Fruit fly (Drosophila melanogaster) whole organism, embryonic: ENCODE measurements around the gene Mipp2.

ENCODE experiments used
- Abd-B ChIP-seq: fragments of 200-800 bp; sonication (Bioruptor generic); optimal IDR thresholded peaks from 2 replicates; lab custom pipeline; 2018; ENCODE audit warnings: missing biosample characterization, mild to moderate bottlenecking, missing genetic modification characterization, moderate library complexity
- Asciz ChIP-seq: fragments of 200-800 bp; sonication (Bioruptor generic); optimal IDR thresholded peaks from 2 replicates; lab custom pipeline; 2017; ENCODE audit warnings: missing biosample characterization, mild to moderate bottlenecking, missing genetic modification characterization, missing genetic modification reagents
- CG10267 ChIP-seq: fragments of 200-800 bp; sonication (Bioruptor generic); optimal IDR thresholded peaks from 2 replicates; lab custom pipeline; 2018; ENCODE audit warnings: missing biosample characterization, mild to moderate bottlenecking, missing genetic modification characterization, moderate library complexity
- CG11398 ChIP-seq: fragments of 200-800 bp; sonication (Bioruptor generic); optimal IDR thresholded peaks from 2 replicates; lab custom pipeline; 2016; ENCODE audit warnings: missing biosample characterization, missing genetic modification characterization
- CG11504 ChIP-seq: fragments of 200-800 bp; sonication (Bioruptor generic); optimal IDR thresholded peaks from 3 replicates; lab custom pipeline; 2019; ENCODE audit warnings: missing biosample characterization, mild to moderate bottlenecking, missing genetic modification characterization, moderate library complexity
- CG12299 ChIP-seq: fragments of 200-800 bp; sonication (Bioruptor generic); optimal IDR thresholded peaks from 2 replicates; lab custom pipeline; 2018; ENCODE audit warnings: missing biosample characterization, mild to moderate bottlenecking, missing genetic modification characterization
- CG12769 ChIP-seq: fragments of 200-800 bp; sonication (Bioruptor generic); optimal IDR thresholded peaks from 2 replicates; lab custom pipeline; 2019; ENCODE audit warnings: missing biosample characterization, mild to moderate bottlenecking, missing genetic modification characterization, moderate library complexity
- CG13424 ChIP-seq: fragments of 200-800 bp; sonication (Bioruptor generic); optimal IDR thresholded peaks from 2 replicates; lab custom pipeline; 2019; ENCODE audit warnings: missing biosample characterization, mild to moderate bottlenecking, missing genetic modification characterization, moderate library complexity
- CG15269 ChIP-seq: fragments of 200-800 bp; sonication (Bioruptor generic); optimal IDR thresholded peaks from 2 replicates; lab custom pipeline; 2018; ENCODE audit warnings: missing biosample characterization, mild to moderate bottlenecking, missing genetic modification characterization, moderate library complexity
- CG17385 ChIP-seq: fragments of 200-800 bp; sonication (Bioruptor generic); optimal IDR thresholded peaks from 3 replicates; lab custom pipeline; 2018; ENCODE audit warnings: missing biosample characterization, mild to moderate bottlenecking, missing genetic modification characterization
- CG1832 ChIP-seq: fragments of 200-800 bp; sonication (Bioruptor generic); optimal IDR thresholded peaks from 2 replicates; lab custom pipeline; 2017; ENCODE audit warnings: missing biosample characterization, mild to moderate bottlenecking, missing genetic modification characterization, inconsistent platforms
- CG2120 ChIP-seq: fragments of 200-800 bp; sonication (Bioruptor generic); optimal IDR thresholded peaks from 3 replicates; lab custom pipeline; 2016; ENCODE audit warnings: missing biosample characterization, missing genetic modification characterization
- CG33557 ChIP-seq: fragments of 200-800 bp; sonication (Bioruptor generic); optimal IDR thresholded peaks from 2 replicates; lab custom pipeline; 2019; ENCODE audit warnings: missing biosample characterization, mild to moderate bottlenecking, missing genetic modification characterization, moderate library complexity
- CG43689 ChIP-seq: fragments of 200-800 bp; sonication (Bioruptor generic); IDR thresholded peaks from 2 replicates; pipeline ENCODE4 v1.3.6; 2022; ENCODE audit warnings: missing biosample characterization, missing genetic modification characterization
- CG4617 ChIP-seq: fragments of 200-800 bp; sonication (Bioruptor generic); optimal IDR thresholded peaks from 3 replicates; lab custom pipeline; 2016; ENCODE audit warnings: missing biosample characterization, missing genetic modification characterization, borderline replicate concordance
- CG6791 ChIP-seq: fragments of 200-800 bp; sonication (Bioruptor generic); IDR thresholded peaks from 3 replicates; pipeline ENCODE4 v1.3.6; 2022; ENCODE audit warnings: missing biosample characterization, missing genetic modification characterization; ENCODE audit not compliant: partially characterized antibody
- CG7745 ChIP-seq: fragments of 200-800 bp; sonication (Bioruptor generic); optimal IDR thresholded peaks from 2 replicates; lab custom pipeline; 2018; ENCODE audit warnings: missing biosample characterization, mild to moderate bottlenecking, missing genetic modification characterization, moderate library complexity
- CrebB ChIP-seq: fragments of 200-800 bp; sonication (Bioruptor generic); optimal IDR thresholded peaks from 3 replicates; lab custom pipeline; 2018; ENCODE audit warnings: missing biosample characterization, mild to moderate bottlenecking, missing genetic modification characterization
- Dref ChIP-seq: fragments of 200-800 bp; sonication (Bioruptor generic); IDR thresholded peaks from 2 replicates; pipeline ENCODE4 v1.3.6; 2022; ENCODE audit warnings: missing biosample characterization, missing genetic modification characterization
- HHEX ChIP-seq: fragments of 200-800 bp; sonication (Bioruptor generic); optimal IDR thresholded peaks from 3 replicates; lab custom pipeline; 2017; ENCODE audit warnings: missing biosample characterization, mild to moderate bottlenecking, missing genetic modification characterization, missing genetic modification reagents
- HLH3B ChIP-seq: fragments of 200-800 bp; sonication (Bioruptor generic); IDR thresholded peaks from 2 replicates; pipeline ENCODE4 v1.3.6; 2022; ENCODE audit warnings: missing biosample characterization, missing genetic modification characterization
- Hr3 ChIP-seq: fragments of 200-800 bp; sonication (Bioruptor generic); optimal IDR thresholded peaks from 3 replicates; lab custom pipeline; 2016; ENCODE audit warnings: missing biosample characterization, missing genetic modification characterization
- Hr51 ChIP-seq, 2 experiments: fragments of 200-800 bp; sonication (Bioruptor generic); optimal IDR thresholded peaks; 2 replicates in 1 of 2; 3 replicates in 1 of 2; lab custom pipeline; 2016 to 2018; ENCODE audit warnings: missing biosample characterization in 2 of 2, missing genetic modification characterization in 2 of 2, mild to moderate bottlenecking in 1 of 2, moderate library complexity in 1 of 2
- Hsf ChIP-seq: fragments of 200-800 bp; sonication (Bioruptor generic); optimal IDR thresholded peaks from 3 replicates; lab custom pipeline; 2016; ENCODE audit warnings: missing biosample characterization, missing genetic modification characterization
- MBD-R2 ChIP-seq: fragments of 200-800 bp; sonication (Bioruptor generic); IDR thresholded peaks from 2 replicates; pipeline ENCODE4 v1.3.6; 2022; ENCODE audit warnings: missing biosample characterization, missing genetic modification characterization
- Nf-YB ChIP-seq: fragments of 200-800 bp; sonication (Bioruptor generic); optimal IDR thresholded peaks from 3 replicates; lab custom pipeline; 2019; ENCODE audit warnings: missing biosample characterization, mild to moderate bottlenecking, missing genetic modification characterization, moderate library complexity
- Oli ChIP-seq: fragments of 200-800 bp; sonication (Bioruptor generic); optimal IDR thresholded peaks from 2 replicates; lab custom pipeline; 2018; ENCODE audit warnings: missing biosample characterization, mild to moderate bottlenecking, missing genetic modification characterization, moderate library complexity
- Ptx1 ChIP-seq: fragments of 200-800 bp; sonication (Bioruptor generic); IDR thresholded peaks from 2 replicates; pipeline ENCODE4 v1.3.6; 2022; ENCODE audit warnings: missing biosample characterization, missing genetic modification characterization
- Ravus ChIP-seq: fragments of 200-800 bp; sonication (Bioruptor generic); IDR thresholded peaks from 2 replicates; pipeline ENCODE4 v1.3.6; 2022; ENCODE audit warnings: missing biosample characterization, missing genetic modification characterization
- Sox102F ChIP-seq: fragments of 200-800 bp; sonication (Bioruptor generic); optimal IDR thresholded peaks from 2 replicates; lab custom pipeline; 2018; ENCODE audit warnings: missing biosample characterization, mild to moderate bottlenecking, missing genetic modification characterization, moderate library complexity
- Taf1 ChIP-seq: fragments of 200-800 bp; sonication (Bioruptor generic); IDR thresholded peaks from 2 replicates; pipeline ENCODE4 v1.3.6; 2022; ENCODE audit warnings: missing biosample characterization, missing genetic modification characterization
- btn ChIP-seq: fragments of 200-800 bp; sonication (Bioruptor generic); optimal IDR thresholded peaks from 2 replicates; lab custom pipeline; 2016; ENCODE audit warnings: missing biosample characterization, missing genetic modification characterization
- caup ChIP-seq: fragments of 200-800 bp; sonication (Bioruptor generic); optimal IDR thresholded peaks from 3 replicates; lab custom pipeline; 2017; ENCODE audit warnings: missing biosample characterization, mild to moderate bottlenecking, missing genetic modification characterization, moderate library complexity; ENCODE audit not compliant: severe bottlenecking
- corto ChIP-seq: fragments of 200-800 bp; sonication (Bioruptor generic); optimal IDR thresholded peaks from 2 replicates; lab custom pipeline; 2016; ENCODE audit warnings: missing biosample characterization, mild to moderate bottlenecking, missing genetic modification characterization, moderate library complexity
- danr ChIP-seq: fragments of 200-800 bp; sonication (Bioruptor generic); IDR thresholded peaks from 2 replicates; pipeline ENCODE4 v1.3.6; 2022; ENCODE audit warnings: missing biosample characterization, missing genetic modification characterization
- dati ChIP-seq: fragments of 200-800 bp; sonication (Bioruptor generic); IDR thresholded peaks from 2 replicates; pipeline ENCODE4 v1.3.6; 2022; ENCODE audit warnings: missing biosample characterization, missing genetic modification characterization
- ems ChIP-seq: fragments of 200-800 bp; sonication (Bioruptor generic); optimal IDR thresholded peaks from 3 replicates; lab custom pipeline; 2016; ENCODE audit warnings: missing biosample characterization, missing genetic modification characterization
- fd3F ChIP-seq: fragments of 200-800 bp; sonication (Bioruptor generic); optimal IDR thresholded peaks from 2 replicates; lab custom pipeline; 2018; ENCODE audit warnings: missing biosample characterization, mild to moderate bottlenecking, missing genetic modification characterization, moderate library complexity
- ftz-f1 ChIP-seq: fragments of 200-800 bp; sonication (Bioruptor generic); optimal IDR thresholded peaks from 2 replicates; lab custom pipeline; 2016; ENCODE audit warnings: missing biosample characterization, missing genetic modification characterization
- fu2 ChIP-seq: fragments of 200-800 bp; sonication (Bioruptor generic); optimal IDR thresholded peaks from 2 replicates; lab custom pipeline; 2016; ENCODE audit warnings: missing biosample characterization, missing genetic modification characterization
- gfzf ChIP-seq: fragments of 200-800 bp; sonication (Bioruptor generic); optimal IDR thresholded peaks from 2 replicates; lab custom pipeline; 2016; ENCODE audit warnings: missing biosample characterization, mild to moderate bottlenecking, missing genetic modification characterization, moderate library complexity
- ken ChIP-seq: fragments of 200-800 bp; sonication (Bioruptor generic); IDR thresholded peaks from 3 replicates; pipeline ENCODE4 v1.3.6; 2022; ENCODE audit warnings: missing biosample characterization, missing genetic modification characterization
- lilli ChIP-seq: fragments of 200-800 bp; sonication (Bioruptor generic); optimal IDR thresholded peaks from 3 replicates; lab custom pipeline; 2016; ENCODE audit warnings: missing biosample characterization, missing genetic modification characterization
- nmo ChIP-seq: fragments of 200-800 bp; sonication (Bioruptor generic); optimal IDR thresholded peaks from 2 replicates; lab custom pipeline; 2018; ENCODE audit warnings: missing biosample characterization, mild to moderate bottlenecking, missing genetic modification characterization, moderate library complexity
- org-1 ChIP-seq: fragments of 200-800 bp; sonication (Bioruptor generic); optimal IDR thresholded peaks from 2 replicates; lab custom pipeline; 2017; ENCODE audit warnings: missing biosample characterization, missing genetic modification characterization
- prd ChIP-seq, 3 experiments: fragments of >200 bp in 2 of 3; fragments of 200-800 bp in 1 of 3; sonication (Bioruptor generic) in 1 of 3; optimal IDR thresholded peaks in 2 of 3; IDR thresholded peaks in 1 of 3; 2 replicates in 2 of 3; 3 replicates in 1 of 3; pipeline versions ENCODE4 v1.3.6 to Lab custom; 2017 to 2022; ENCODE audit warnings: missing biosample characterization in 1 of 3, missing genetic modification characterization in 1 of 3
- sens-2 ChIP-seq: fragments of 200-800 bp; sonication (Bioruptor generic); IDR thresholded peaks from 2 replicates; pipeline ENCODE4 v1.3.6; 2022; ENCODE audit warnings: missing biosample characterization, missing genetic modification characterization
- slbo ChIP-seq: fragments of 200-800 bp; sonication (Bioruptor generic); IDR thresholded peaks from 2 replicates; pipeline ENCODE4 v1.3.6; 2022; ENCODE audit warnings: missing biosample characterization, missing genetic modification characterization
- ttk ChIP-seq: fragments of 200-800 bp; sonication (Bioruptor generic); IDR thresholded peaks from 2 replicates; pipeline ENCODE4 v2.1.2; 2022; ENCODE audit warnings: missing biosample characterization, missing genetic modification characterization

The Mipp2 gene

dm6 chrX:6074845-6075244, 16.4 kb downstream of the Mipp2 start, which contains the start of gene Tsp5D (continued):
- TF ChIP-seq CG11504 (tag; lab: Kevin White, UChicago), result peak; percentile 95
- TF ChIP-seq Ravus, result peak; percentile 83
- TF ChIP-seq sens-2 (GFP tag; lab: Robert Waterston, UW), result peak; percentile 91
- TF ChIP-seq CG43689, result peak; percentile 86
- TF ChIP-seq CG4617 (GFP tag; lab: Kevin White, UChicago), result peak; percentile 63
- peak; percentile 91 for TF ChIP-seq HHEX (GFP tag; lab: Kevin White, UChicago)
- peak; percentile 73 for TF ChIP-seq CG12299
- TF ChIP-seq CG15269 (tag; lab: Kevin White, UChicago), result peak; percentile 93
- TF ChIP-seq Nf-YB (GFP tag; lab: Kevin White, UChicago), result peak; percentile 74
- peak; percentile 94 for TF ChIP-seq Oli (tag; lab: Kevin White, UChicago)
- peak; percentile 85 for TF ChIP-seq org-1
- peak; percentile 66 for TF ChIP-seq Abd-B (GFP tag; lab: Kevin White, UChicago)
- TF ChIP-seq CG2120, result peak; percentile 24
- no peak for TF ChIP-seq prd (optimal IDR thresholded peaks at IDR 0.05; lab: Kevin White, UChicago)
- peak; percentile 95 for TF ChIP-seq prd (GFP tag; IDR thresholded peaks at IDR 0.05; lab: Robert Waterston, UW)
- peak; percentile 98 for TF ChIP-seq HLH3B
- peak; percentile 39 for TF ChIP-seq ems (GFP tag; lab: Kevin White, UChicago)
- peak; percentile 96 for TF ChIP-seq Ptx1 (GFP tag; lab: Robert Waterston, UW)
- no peak for TF ChIP-seq CG11398 (GFP tag; lab: Kevin White, UChicago)
- TF ChIP-seq Hr3, result peak; percentile 91
- no peak for TF ChIP-seq Dref
- peak; percentile 36; the same call in 1 of the 2 replicates for TF ChIP-seq Taf1 (GFP tag; lab: Robert Waterston, UW)
- no peak for TF ChIP-seq CG6791
- TF ChIP-seq CG13424 (tag; lab: Kevin White, UChicago), result peak; percentile 95
- TF ChIP-seq MBD-R2 (GFP tag; lab: Robert Waterston, UW), result peak; percentile 63
- peak; percentile 88 for TF ChIP-seq danr
- no peak for TF ChIP-seq ftz-f1
- peak; percentile 55 for TF ChIP-seq CG12769 (tag; lab: Kevin White, UChicago)
- TF ChIP-seq nmo (GFP tag; lab: Kevin White, UChicago), result peak; percentile 90
- TF ChIP-seq Asciz, result peak; percentile 96
- TF ChIP-seq slbo (GFP tag; lab: Robert Waterston, UW), result peak; percentile 90
- peak; percentile 96 for TF ChIP-seq Sox102F (GFP tag; lab: Kevin White, UChicago)
- peak; percentile 30 for TF ChIP-seq lilli
- peak; percentile 97 for TF ChIP-seq ttk (GFP tag; lab: Robert Waterston, UW)
- TF ChIP-seq CG10267 (tag; lab: Kevin White, UChicago), result peak; percentile 85
- no peak for TF ChIP-seq CG1832
- no peak for TF ChIP-seq CG7745 (tag; lab: Kevin White, UChicago)
- TF ChIP-seq fu2, result no peak
- TF ChIP-seq corto (GFP tag; lab: Kevin White, UChicago), result no peak
- peak; percentile 35 to 93 for TF ChIP-seq Hr51 (GFP tag; optimal IDR thresholded peaks at IDR 0.05; lab: Kevin White, UChicago)
- TF ChIP-seq gfzf (GFP tag; lab: Kevin White, UChicago), result no peak
- TF ChIP-seq fd3F (GFP tag; lab: Kevin White, UChicago), result peak; percentile 80
- TF ChIP-seq ken, result peak; percentile 95
- peak; percentile 56 for TF ChIP-seq CG33557
- TF ChIP-seq CrebB (tag; lab: Kevin White, UChicago), result peak; percentile 76
- TF ChIP-seq Hsf (GFP tag; lab: Kevin White, UChicago), result peak; percentile 61
- peak; percentile 91 for TF ChIP-seq CG17385 (GFP tag; lab: Kevin White, UChicago)
- no peak for TF ChIP-seq btn (GFP tag; lab: Kevin White, UChicago)
- TF ChIP-seq caup (GFP tag; lab: Kevin White, UChicago), result peak; percentile 88
- TF ChIP-seq dati (GFP tag; lab: Robert Waterston, UW), result peak; percentile 86
